Worm (Caenorhabditis elegans) whole organism, L3 larva: ENCODE results near the gene C45B2.8.
A peak's percentile ranks its signal among the peaks of the same experiment; 100 is the strongest.

ENCODE experiments used
- ZK546.5 ChIP-seq: sonication (generic microtip); optimal IDR thresholded peaks from 2 replicates; lab custom pipeline; 2017; ENCODE audit warnings: missing biosample characterization, missing genetic modification characterization
- ama-1 ChIP-seq: fragments of 150-350 bp; optimal IDR thresholded peaks from 2 replicates; lab custom pipeline; 2018
- ceh-82 ChIP-seq: fragments of 150-350 bp; optimal IDR thresholded peaks from 2 replicates; lab custom pipeline; 2014; ENCODE audit warnings: missing biosample characterization, missing genetic modification characterization
- mdl-1 ChIP-seq: fragments of 150-350 bp; optimal IDR thresholded peaks from 2 replicates; lab custom pipeline; 2014; ENCODE audit warnings: missing biosample characterization, missing genetic modification characterization
- nhr-11 ChIP-seq: fragments of 150-350 bp; optimal IDR thresholded peaks from 2 replicates; lab custom pipeline; 2014; ENCODE audit warnings: missing biosample characterization, missing genetic modification characterization
- nhr-12 ChIP-seq: fragments of 150-350 bp; optimal IDR thresholded peaks from 2 replicates; lab custom pipeline; 2014; ENCODE audit warnings: missing biosample characterization, missing genetic modification characterization
- nhr-23 ChIP-seq: fragments of 150-350 bp; optimal IDR thresholded peaks from 2 replicates; lab custom pipeline; 2014; ENCODE audit warnings: missing biosample characterization, missing genetic modification reagents, missing genetic modification characterization
- pqm-1 ChIP-seq: fragments of 150-350 bp; optimal IDR thresholded peaks from 2 replicates; lab custom pipeline; 2017; ENCODE audit warnings: missing biosample characterization, missing genetic modification characterization, inconsistent platforms
- ztf-4 ChIP-seq: fragments of 150-350 bp; optimal IDR thresholded peaks from 2 replicates; lab custom pipeline; 2014; ENCODE audit warnings: missing biosample characterization, missing genetic modification characterization

DNA sequence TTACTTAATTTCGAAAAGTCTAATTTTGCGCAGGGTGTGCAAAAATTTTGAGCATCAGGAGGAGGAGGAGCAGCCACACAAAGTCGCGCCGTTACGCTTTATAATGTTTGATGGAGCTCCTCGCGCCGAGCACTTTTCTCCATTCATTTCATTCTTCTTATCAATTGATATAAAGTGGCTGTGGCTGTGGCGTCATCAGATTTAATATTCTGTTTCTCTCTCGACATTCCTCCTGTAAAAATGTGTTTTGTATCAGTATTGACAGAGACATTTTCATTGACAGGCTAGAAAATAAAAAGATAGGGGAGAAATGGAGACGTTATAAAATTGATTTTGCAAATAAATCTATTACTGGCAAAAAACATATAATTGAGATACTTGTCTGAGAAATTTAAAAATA is 41.5 kb downstream of the C45B2.8 start:
- TF ChIP-seq ceh-82: no peak
- TF ChIP-seq nhr-11 (tag; lab: Kevin White, UChicago): no peak
- TF ChIP-seq ZK546.5 (tag; lab: Kevin White, UChicago): no peak
- no peak for TF ChIP-seq ztf-4 (tag; lab: Kevin White, UChicago)
- TF ChIP-seq pqm-1 (tag; lab: Kevin White, UChicago): peak; percentile 53
- no peak for TF ChIP-seq nhr-12 (tag; lab: Kevin White, UChicago)
- no peak for TF ChIP-seq ama-1 (lab: Kevin White, UChicago)
- TF ChIP-seq nhr-23 (tag; lab: Kevin White, UChicago): no peak
- TF ChIP-seq mdl-1 (tag; lab: Kevin White, UChicago): no peak
